Worm (Caenorhabditis elegans) whole organism, late embryonic: ENCODE measurements around the gene Y66C5A.1.

ENCODE experiments used
- C08G9.2 ChIP-seq: sonication (generic microtip); optimal IDR thresholded peaks from 2 replicates; lab custom pipeline; 2016; ENCODE audit warnings: mild to moderate bottlenecking, missing genetic modification characterization, moderate library complexity, missing compliant biosample characterization
- K02D7.2 ChIP-seq: sonication (generic microtip); optimal IDR thresholded peaks from 2 replicates; lab custom pipeline; 2017; ENCODE audit warnings: mild to moderate bottlenecking, missing genetic modification characterization, missing compliant biosample characterization
- K09A11.1 ChIP-seq: sonication (generic microtip); optimal IDR thresholded peaks from 2 replicates; lab custom pipeline; 2017; ENCODE audit warnings: antibody characterized with exemption, mild to moderate bottlenecking, missing genetic modification characterization, missing compliant biosample characterization; ENCODE audit not compliant: insufficient read depth
- ahr-1 ChIP-seq: sonication (generic microtip); optimal IDR thresholded peaks from 2 replicates; lab custom pipeline; 2016; ENCODE audit warnings: missing genetic modification characterization, missing compliant biosample characterization
- ama-1 ChIP-seq: fragments of 150-350 bp; optimal IDR thresholded peaks from 2 replicates; lab custom pipeline; 2014
- ceh-18 ChIP-seq: sonication (generic microtip); optimal IDR thresholded peaks from 2 replicates; lab custom pipeline; 2016; ENCODE audit warnings: missing genetic modification characterization, missing compliant biosample characterization
- ceh-19 ChIP-seq: fragments of 200-800 bp; sonication (Bioruptor generic); optimal IDR thresholded peaks from 2 replicates; lab custom pipeline; 2018; ENCODE audit warnings: mild to moderate bottlenecking, missing genetic modification characterization, missing compliant biosample characterization
- ceh-22 ChIP-seq: sonication (generic microtip); optimal IDR thresholded peaks from 2 replicates; lab custom pipeline; 2017; ENCODE audit warnings: missing biosample characterization, missing genetic modification characterization
- ceh-24 ChIP-seq: sonication (generic microtip); optimal IDR thresholded peaks from 2 replicates; lab custom pipeline; 2016; ENCODE audit warnings: mild to moderate bottlenecking, missing genetic modification characterization, missing compliant biosample characterization
- ceh-31 ChIP-seq: sonication (generic microtip); optimal IDR thresholded peaks from 2 replicates; lab custom pipeline; 2016; ENCODE audit warnings: missing genetic modification characterization, missing compliant biosample characterization
- ceh-45 ChIP-seq: fragments of 200-800 bp; sonication (Bioruptor generic); IDR thresholded peaks from 2 replicates; pipeline ENCODE4 v1.3.6; 2022; ENCODE audit warnings: missing genetic modification reagents, missing genetic modification characterization, missing compliant biosample characterization
- ceh-6 ChIP-seq: fragments of 200-800 bp; sonication (Bioruptor generic); optimal IDR thresholded peaks from 2 replicates; lab custom pipeline; 2018; ENCODE audit warnings: mild to moderate bottlenecking, missing genetic modification characterization, missing compliant biosample characterization
- elt-2 ChIP-seq: sonication (generic microtip); optimal IDR thresholded peaks from 2 replicates; lab custom pipeline; 2016; ENCODE audit warnings: missing genetic modification reagents, missing genetic modification characterization, missing compliant biosample characterization
- elt-4 ChIP-seq: sonication (generic microtip); optimal IDR thresholded peaks from 2 replicates; lab custom pipeline; 2016; ENCODE audit warnings: missing genetic modification characterization, missing compliant biosample characterization
- ets-4 ChIP-seq: sonication (generic microtip); optimal IDR thresholded peaks from 2 replicates; lab custom pipeline; 2016; ENCODE audit warnings: missing genetic modification characterization, missing compliant biosample characterization
- eyg-1 ChIP-seq: sonication (generic microtip); optimal IDR thresholded peaks from 2 replicates; lab custom pipeline; 2016; ENCODE audit warnings: missing genotype, missing genetic modification characterization, missing compliant biosample characterization
- fkh-10 ChIP-seq: fragments of 150-350 bp; optimal IDR thresholded peaks from 2 replicates; lab custom pipeline; 2014; ENCODE audit warnings: missing biosample characterization, missing genetic modification reagents, missing genetic modification characterization
- fkh-6 ChIP-seq: sonication (generic microtip); optimal IDR thresholded peaks from 2 replicates; lab custom pipeline; 2016; ENCODE audit warnings: missing genetic modification characterization, missing compliant biosample characterization
- gmeb-2 ChIP-seq: sonication (generic microtip); optimal IDR thresholded peaks from 2 replicates; lab custom pipeline; 2016; ENCODE audit warnings: missing genetic modification characterization, inconsistent platforms, missing compliant biosample characterization
- hlh-15 ChIP-seq: sonication (generic microtip); optimal IDR thresholded peaks from 2 replicates; lab custom pipeline; 2016; ENCODE audit warnings: missing genetic modification characterization, missing compliant biosample characterization
- hlh-6 ChIP-seq: sonication (generic microtip); optimal IDR thresholded peaks from 2 replicates; lab custom pipeline; 2016; ENCODE audit warnings: missing genotype, missing genetic modification characterization, missing compliant biosample characterization
- lim-6 ChIP-seq: sonication (generic microtip); optimal IDR thresholded peaks from 2 replicates; lab custom pipeline; 2016; ENCODE audit warnings: missing genetic modification characterization, missing compliant biosample characterization
- lin-11 ChIP-seq: fragments of 200-800 bp; sonication (Bioruptor generic); optimal IDR thresholded peaks from 2 replicates; lab custom pipeline; 2018; ENCODE audit warnings: mild to moderate bottlenecking, missing genetic modification characterization, missing compliant biosample characterization
- mec-3 ChIP-seq: sonication (generic microtip); optimal IDR thresholded peaks from 2 replicates; lab custom pipeline; 2016; ENCODE audit warnings: borderline replicate concordance, missing genetic modification characterization, missing compliant biosample characterization
- nhr-11 ChIP-seq: fragments of 150-350 bp; optimal IDR thresholded peaks from 2 replicates; lab custom pipeline; 2014; ENCODE audit warnings: missing biosample characterization, missing genetic modification characterization
- nhr-232 ChIP-seq: sonication (generic microtip); optimal IDR thresholded peaks from 2 replicates; lab custom pipeline; 2016; ENCODE audit warnings: missing genetic modification characterization, missing compliant biosample characterization
- npax-4 ChIP-seq: sonication (generic microtip); optimal IDR thresholded peaks from 2 replicates; lab custom pipeline; 2016; ENCODE audit warnings: missing genetic modification characterization, missing compliant biosample characterization
- odd-2 ChIP-seq: sonication (generic microtip); optimal IDR thresholded peaks from 2 replicates; lab custom pipeline; 2017; ENCODE audit warnings: antibody characterized with exemption, mild to moderate bottlenecking, missing genetic modification characterization, missing compliant biosample characterization
- pat-9 ChIP-seq: fragments of 200-800 bp; sonication (Bioruptor generic); optimal IDR thresholded peaks from 2 replicates; lab custom pipeline; 2018; ENCODE audit warnings: mild to moderate bottlenecking, missing genetic modification characterization, moderate library complexity, missing compliant biosample characterization
- pax-1 ChIP-seq: fragments of 150-350 bp; optimal IDR thresholded peaks from 2 replicates; lab custom pipeline; 2014; ENCODE audit warnings: missing biosample characterization, missing genetic modification characterization
- pha-2 ChIP-seq: sonication (generic microtip); optimal IDR thresholded peaks from 2 replicates; lab custom pipeline; 2017; ENCODE audit warnings: mild to moderate bottlenecking, missing genetic modification characterization, missing compliant biosample characterization
- pqm-1 ChIP-seq: sonication (generic microtip); optimal IDR thresholded peaks from 2 replicates; lab custom pipeline; 2016; ENCODE audit warnings: missing genetic modification characterization, missing compliant biosample characterization
- pros-1 ChIP-seq: fragments of 150-350 bp; optimal IDR thresholded peaks from 2 replicates; lab custom pipeline; 2014; ENCODE audit warnings: missing biosample characterization, missing genetic modification reagents, missing genetic modification characterization
- ref-2 ChIP-seq: sonication (generic microtip); optimal IDR thresholded peaks from 2 replicates; lab custom pipeline; 2016; ENCODE audit warnings: missing genetic modification characterization, missing compliant biosample characterization
- rnt-1 ChIP-seq: sonication (generic microtip); optimal IDR thresholded peaks from 2 replicates; lab custom pipeline; 2016; ENCODE audit warnings: missing genetic modification characterization, missing compliant biosample characterization
- sdc-2 ChIP-seq: sonication (generic microtip); optimal IDR thresholded peaks from 2 replicates; lab custom pipeline; 2016; ENCODE audit warnings: missing genotype, missing genetic modification characterization, missing compliant biosample characterization
- sox-2 ChIP-seq: fragments of 200-800 bp; sonication (Bioruptor generic); IDR thresholded peaks from 2 replicates; pipeline ENCODE4 v1.3.6; 2022; ENCODE audit warnings: missing genetic modification reagents, missing genetic modification characterization, missing compliant biosample characterization
- sox-4 ChIP-seq: sonication (generic microtip); optimal IDR thresholded peaks from 2 replicates; lab custom pipeline; 2017; ENCODE audit warnings: mild to moderate bottlenecking, missing genetic modification characterization, inconsistent platforms, missing compliant biosample characterization
- syd-9 ChIP-seq: sonication (generic microtip); optimal IDR thresholded peaks from 2 replicates; lab custom pipeline; 2016; ENCODE audit warnings: mild to moderate bottlenecking, missing genetic modification characterization, moderate library complexity, missing compliant biosample characterization
- tbx-2 ChIP-seq: sonication (generic microtip); optimal IDR thresholded peaks from 2 replicates; lab custom pipeline; 2016; ENCODE audit warnings: missing genetic modification characterization, missing compliant biosample characterization
- ttx-3 ChIP-seq: sonication (generic microtip); optimal IDR thresholded peaks from 2 replicates; lab custom pipeline; 2016; ENCODE audit warnings: missing genetic modification reagents, missing genetic modification characterization, missing compliant biosample characterization
- unc-3 ChIP-seq, 2 experiments: fragments of 200-800 bp in 1 of 2; sonication (Bioruptor generic) in 1 of 2; sonication (generic microtip) in 1 of 2; conservative IDR thresholded peaks in 1 of 2; optimal IDR thresholded peaks in 1 of 2; 2 replicates each; pipeline versions ENCODE4 v1.3.6 to Lab custom; 2016 to 2022; ENCODE audit warnings: missing compliant biosample characterization in 2 of 2, missing genetic modification characterization in 2 of 2, missing genetic modification reagents in 1 of 2
- unc-42 ChIP-seq: sonication (generic microtip); optimal IDR thresholded peaks from 2 replicates; lab custom pipeline; 2016; ENCODE audit warnings: missing genotype, missing genetic modification characterization, missing compliant biosample characterization
- zip-5 ChIP-seq: sonication (generic microtip); optimal IDR thresholded peaks from 2 replicates; lab custom pipeline; 2016; ENCODE audit warnings: missing genetic modification characterization, missing compliant biosample characterization
- ztf-16 ChIP-seq: sonication (generic microtip); optimal IDR thresholded peaks from 2 replicates; lab custom pipeline; 2017; ENCODE audit warnings: missing genetic modification characterization, missing compliant biosample characterization

Y66C5A.1 gene

DNA sequence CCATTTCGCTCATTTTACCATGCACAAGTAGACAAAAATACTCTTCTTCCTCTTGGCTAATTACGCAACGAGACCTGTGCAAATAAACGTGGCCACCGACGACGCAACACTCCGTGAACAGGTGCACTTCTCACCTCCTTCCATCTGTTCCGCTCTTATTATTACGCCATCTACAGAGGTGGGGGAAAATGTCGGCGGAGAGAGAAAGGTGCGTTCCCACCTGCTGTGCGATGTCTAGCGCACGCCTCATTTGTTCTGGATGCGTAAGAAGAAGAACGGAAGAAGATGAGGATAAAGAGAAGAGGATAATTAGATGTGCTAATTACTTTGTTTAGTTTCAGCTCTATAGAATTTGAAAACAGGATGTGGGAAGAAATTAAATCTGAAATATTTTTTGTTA lies 31.2 kb upstream of the Y66C5A.1 start (continued):
- TF ChIP-seq pha-2 (tag; lab: Kevin White, UChicago) (no peak), ets-4 (tag; lab: Kevin White, UChicago) (no peak), K09A11.1 (no peak), syd-9 (tag; lab: Kevin White, UChicago) (no peak), pax-1 (tag; lab: Kevin White, UChicago) (no peak), lin-11 (no peak), rnt-1 (tag; lab: Kevin White, UChicago) (no peak), ttx-3 (tag; lab: Kevin White, UChicago) (no peak), sox-4 (tag; lab: Kevin White, UChicago) (no peak), lim-6 (tag; lab: Kevin White, UChicago) (no peak), fkh-10 (GFP tag; lab: Kevin White, UChicago) (no peak), sox-2 (GFP tag; lab: Robert Waterston, UW) (0 out of 2 replicates have a peak, but pooled peaks have one; percentile 7), ceh-45 (GFP tag; lab: Robert Waterston, UW) (no peak), ama-1 (lab: Kevin White, UChicago) (no peak), ceh-31 (tag; lab: Kevin White, UChicago) (peak; percentile 76), elt-2 (tag; lab: Kevin White, UChicago) (peak; percentile 7), ahr-1 (tag; lab: Kevin White, UChicago) (no peak), hlh-15 (tag; lab: Kevin White, UChicago) (no peak), ceh-19 (GFP tag; lab: Kevin White, UChicago) (no peak), fkh-6 (tag; lab: Kevin White, UChicago) (no peak), unc-42 (tag; lab: Kevin White, UChicago) (no peak), npax-4 (tag; lab: Kevin White, UChicago) (no peak), tbx-2 (peak; percentile 94), mec-3 (tag; lab: Kevin White, UChicago) (no peak), pat-9 (no peak), zip-5 (no peak), ref-2 (peak; percentile 84), nhr-11 (tag; lab: Kevin White, UChicago) (no peak)

DNA sequence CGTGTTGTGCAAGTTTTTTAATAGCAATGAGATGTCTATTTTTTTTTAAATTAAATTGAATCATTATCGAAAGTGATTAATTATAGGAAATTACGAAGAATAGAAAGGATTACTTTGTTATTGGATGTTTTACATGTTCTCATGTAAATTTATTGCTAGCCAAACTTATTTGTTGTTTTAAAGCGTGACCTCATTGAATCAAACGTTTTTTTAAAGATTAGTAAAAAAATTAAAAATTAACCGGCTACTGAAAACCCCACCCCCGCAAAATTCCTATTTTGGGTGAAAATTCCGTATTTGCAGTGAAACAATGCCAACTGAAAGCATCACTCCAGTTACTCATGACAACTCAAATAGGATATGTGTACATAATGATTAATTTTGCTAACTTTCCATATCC lies 29.5 kb upstream of the Y66C5A.1 start, which contains the start of gene M163.8:
Gene M163.8 (plus strand): TSS at position 301 of the 400 bp plus-strand sequence.
- TF ChIP-seq gmeb-2 (tag; lab: Kevin White, UChicago) = no peak
- no peak for TF ChIP-seq ceh-22 (tag; lab: Kevin White, UChicago)
- no peak for TF ChIP-seq K09A11.1
- TF ChIP-seq unc-3 (GFP tag; conservative IDR thresholded peaks at IDR 0.05; lab: Robert Waterston, UW) = no peak
- no peak for TF ChIP-seq unc-3 (tag; optimal IDR thresholded peaks at IDR 0.05; lab: Kevin White, UChicago)
- no peak for TF ChIP-seq lin-11
- no peak for TF ChIP-seq pat-9
- TF ChIP-seq K02D7.2 = no peak
- no peak for TF ChIP-seq ceh-24 (tag; lab: Kevin White, UChicago)
- TF ChIP-seq ref-2 = no peak
- TF ChIP-seq mec-3 (tag; lab: Kevin White, UChicago) = no peak
- no peak for TF ChIP-seq odd-2 (tag; lab: Kevin White, UChicago)
- TF ChIP-seq eyg-1 = no peak
- no peak for TF ChIP-seq ama-1 (lab: Kevin White, UChicago)
- no peak for TF ChIP-seq ceh-18 (tag; lab: Kevin White, UChicago)
- no peak for TF ChIP-seq nhr-11 (tag; lab: Kevin White, UChicago)
- TF ChIP-seq ztf-16 (tag; lab: Kevin White, UChicago) = no peak
- no peak for TF ChIP-seq sdc-2 (tag; lab: Kevin White, UChicago)
- TF ChIP-seq zip-5 = no peak
- no peak for TF ChIP-seq pha-2 (tag; lab: Kevin White, UChicago)

DNA sequence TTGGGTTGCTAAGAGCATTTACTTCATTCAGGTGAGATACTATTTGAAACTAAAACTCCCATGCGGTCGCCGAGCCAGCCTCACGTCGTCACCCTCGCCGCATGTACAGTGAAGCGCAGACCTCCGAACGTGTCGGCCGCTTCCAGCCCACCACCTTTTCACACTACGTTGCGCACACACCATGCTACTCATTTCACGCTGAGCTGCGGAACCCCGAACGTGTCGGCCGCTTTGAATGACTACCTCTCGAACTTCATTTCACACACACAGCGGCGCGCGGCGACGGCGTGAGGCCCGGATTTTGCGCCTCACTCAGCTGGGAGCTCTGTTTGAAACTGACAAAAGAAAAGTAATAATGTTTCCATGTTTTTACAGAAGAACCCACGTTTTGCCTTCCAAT lies 26.3 kb upstream of the Y66C5A.1 start:
- TF ChIP-seq fkh-6 (tag; lab: Kevin White, UChicago) (no peak), pat-9 (no peak), ceh-31 (tag; lab: Kevin White, UChicago) (no peak), eyg-1 (no peak), pqm-1 (tag; lab: Kevin White, UChicago) (no peak), ceh-6 (GFP tag; lab: Kevin White, UChicago) (no peak), sox-2 (GFP tag; lab: Robert Waterston, UW) (no peak), pros-1 (tag; lab: Kevin White, UChicago) (no peak), C08G9.2 (tag; lab: Kevin White, UChicago) (no peak), elt-4 (tag; lab: Kevin White, UChicago) (no peak), hlh-6 (tag; lab: Kevin White, UChicago) (no peak), nhr-232 (tag; lab: Kevin White, UChicago) (no peak)
